Fruit fly (Drosophila melanogaster): Measurements from ENCODE around the gene ValRS-m.

Gene ValRS-m

dm6 chr3L:8964458-8964857 lies at the start of gene ValRS-m:
TSS of gene ValRS-m (minus strand) at chr3L:8964769.
- TF ChIP-seq CG11902 (GFP tag; optimal IDR thresholded peaks at IDR 0.05) (no peak), topi (GFP tag; optimal IDR thresholded peaks at IDR 0.05) (no peak), CG6854 (GFP tag; optimal IDR thresholded peaks at IDR 0.05) (no peak), CG8119 (GFP tag; IDR thresholded peaks at IDR 0.05) (no peak), Hr38 (GFP tag; optimal IDR thresholded peaks at IDR 0.05) (no peak), net (GFP tag; optimal IDR thresholded peaks at IDR 0.05) (no peak), Sox14 (GFP tag; optimal IDR thresholded peaks at IDR 0.05) (no peak), Eip78C (GFP tag) (no peak)

- no peak for TF ChIP-seq net (GFP tag; optimal IDR thresholded peaks at IDR 0.05)
- no peak for TF ChIP-seq fkh (GFP tag; optimal IDR thresholded peaks at IDR 0.05)
- TF ChIP-seq CG9139 (GFP tag; optimal IDR thresholded peaks at IDR 0.05), result no peak
- TF ChIP-seq CG11902 (GFP tag; optimal IDR thresholded peaks at IDR 0.05), result no peak
- TF ChIP-seq CG6792 (GFP tag; optimal IDR thresholded peaks at IDR 0.05), result no peak
- no peak for TF ChIP-seq CG8632 (GFP tag; optimal IDR thresholded peaks at IDR 0.05)
- no peak for TF ChIP-seq CG7368 (GFP tag; optimal IDR thresholded peaks at IDR 0.05)
- no peak for TF ChIP-seq fd85E (GFP tag; optimal IDR thresholded peaks at IDR 0.05)
- TF ChIP-seq dsx (GFP tag; optimal IDR thresholded peaks at IDR 0.05; ENCODE audit: poor library complexity, severe bottlenecking), result no peak
- no peak for TF ChIP-seq CG6276 (GFP tag; optimal IDR thresholded peaks at IDR 0.05)
- TF ChIP-seq CG32006 (GFP tag; optimal IDR thresholded peaks at IDR 0.05), result no peak
These were observed 49.2 kb upstream of the ValRS-m start for dm6 chr3L:9013745-9014144.

- TF ChIP-seq svp (GFP tag), result peak; percentile 48
- peak; percentile 0 for TF ChIP-seq fkh (GFP tag; optimal IDR thresholded peaks at IDR 0.05)
- TF ChIP-seq CG3919 (GFP tag; optimal IDR thresholded peaks at IDR 0.05), result peak; percentile 21
- TF ChIP-seq CG11902 (GFP tag; optimal IDR thresholded peaks at IDR 0.05), result no peak
- peak; percentile 12 for TF ChIP-seq dsx (GFP tag; optimal IDR thresholded peaks at IDR 0.05; ENCODE audit: poor library complexity, severe bottlenecking)
- no peak for TF ChIP-seq Lpt (GFP tag; optimal IDR thresholded peaks at IDR 0.05)
- peak; percentile 16 for TF ChIP-seq Eip75B (GFP tag; optimal IDR thresholded peaks at IDR 0.05)
- TF ChIP-seq CG6163 (GFP tag; IDR thresholded peaks at IDR 0.05), result peak; percentile 61
- TF ChIP-seq Smox (GFP tag; optimal IDR thresholded peaks at IDR 0.05), result no peak
- TF ChIP-seq Ets96B (tag; optimal IDR thresholded peaks at IDR 0.05), result peak; percentile 6
- TF ChIP-seq spab (GFP tag; optimal IDR thresholded peaks at IDR 0.05), result peak; percentile 22
- TF ChIP-seq CG10669 (GFP tag; optimal IDR thresholded peaks at IDR 0.05), result peak; percentile 18
These were observed 47.2 kb upstream of the ValRS-m start for dm6 chr3L:9011485-9012389.

dm6 chr3L:9009738-9010137 lies 45.2 kb upstream of the ValRS-m start, which contains the start of gene CG5194:
TSS of gene CG5194 (minus strand) at chr3L:9009838.
- no peak for TF ChIP-seq CG7368 (GFP tag; optimal IDR thresholded peaks at IDR 0.05)
- no peak for TF ChIP-seq CG16779 (tag; optimal IDR thresholded peaks at IDR 0.05)
- TF ChIP-seq CG10669 (GFP tag; optimal IDR thresholded peaks at IDR 0.05), result no peak
- no peak for TF ChIP-seq CG31627 (GFP tag; optimal IDR thresholded peaks at IDR 0.05)
- no peak for TF ChIP-seq Blimp-1 (GFP tag; optimal IDR thresholded peaks at IDR 0.05)
- TF ChIP-seq acj6 (GFP tag; optimal IDR thresholded peaks at IDR 0.05), result no peak
- TF ChIP-seq Lpt (GFP tag; optimal IDR thresholded peaks at IDR 0.05), result no peak
- no peak for TF ChIP-seq Eip78C (GFP tag)
- TF ChIP-seq esn (GFP tag; optimal IDR thresholded peaks at IDR 0.05), result no peak
- TF ChIP-seq dac (GFP tag; optimal IDR thresholded peaks at IDR 0.05), result no peak
- no peak for TF ChIP-seq spab (GFP tag; optimal IDR thresholded peaks at IDR 0.05)
- no peak for TF ChIP-seq Hr4 (GFP tag; optimal IDR thresholded peaks at IDR 0.05)
- no peak for TF ChIP-seq vri (GFP tag; optimal IDR thresholded peaks at IDR 0.05)
- no peak for TF ChIP-seq cyc (GFP tag; optimal IDR thresholded peaks at IDR 0.05)
- no peak for TF ChIP-seq CG3919 (GFP tag; optimal IDR thresholded peaks at IDR 0.05)
